Worm (Caenorhabditis elegans): Measurements from ENCODE around the gene K09E9.3.

ce11 chrX:15590347-15590928, 23.2 kb downstream of the K09E9.3 start, which contains the start of gene gas-1:
- TF ChIP-seq nhr-21 (tag; optimal IDR thresholded peaks at IDR 0.05) (no peak), egl-27 (tag; optimal IDR thresholded peaks at IDR 0.05) (no peak), dmd-4 (tag; optimal IDR thresholded peaks at IDR 0.05) (no peak), zag-1 (tag; optimal IDR thresholded peaks at IDR 0.05) (no peak), nhr-237 (tag; optimal IDR thresholded peaks at IDR 0.05) (no peak)
